Fruit fly (Drosophila melanogaster) whole organism, larva: ENCODE measurements around the gene CG15625.

Source experiments
- noc ChIP-seq: fragments of 200-800 bp; sonication (Bioruptor generic); optimal IDR thresholded peaks from 3 replicates; lab custom pipeline; 2019; ENCODE audit warnings: missing biosample characterization, mild to moderate bottlenecking, missing genetic modification characterization, moderate library complexity

The CG15625 gene

dm6 chr2L:4928340-4928739 is 38.5 kb downstream of the CG15625 start:
- TF ChIP-seq noc, result no peak

dm6 chr2L:4930541-4930940 is 40.7 kb downstream of the CG15625 start:
- no peak for TF ChIP-seq noc

dm6 chr2L:4932284-4932683 is 42.5 kb downstream of the CG15625 start, which contains the start of gene hoe1:
hoe1 (minus strand) TSS chr2L:4932384.
- TF ChIP-seq noc, result no peak

- TF ChIP-seq noc, result no peak
Measured at dm6 chr2L:4936325-4936869, 46.6 kb downstream of the CG15625 start, which contains the start of gene hoe2. hoe2 (minus strand) TSS chr2L:4936450.

- no peak for TF ChIP-seq noc
Measured at dm6 chr2L:4937060-4937459, 47.3 kb downstream of the CG15625 start, which contains the start of gene Sgs1. Sgs1 (plus strand) TSS chr2L:4937409.
